Worm (Caenorhabditis elegans): ENCODE data around the gene dao-3.

Gene dao-3

ce11 chrX:8054478-8054877, 31.9 kb downstream of the dao-3 start:
- TF ChIP-seq dao-5 (tag; optimal IDR thresholded peaks at IDR 0.05) (no peak), W03F9.2 (tag; optimal IDR thresholded peaks at IDR 0.05) (no peak), him-1 (tag; optimal IDR thresholded peaks at IDR 0.05) (no peak)

ce11 chrX:8053008-8053441, 33.3 kb downstream of the dao-3 start:
- TF ChIP-seq W03F9.2 (tag; optimal IDR thresholded peaks at IDR 0.05), result no peak
- no peak for TF ChIP-seq dao-5 (tag; optimal IDR thresholded peaks at IDR 0.05)
- no peak for TF ChIP-seq him-1 (tag; optimal IDR thresholded peaks at IDR 0.05)

DNA sequence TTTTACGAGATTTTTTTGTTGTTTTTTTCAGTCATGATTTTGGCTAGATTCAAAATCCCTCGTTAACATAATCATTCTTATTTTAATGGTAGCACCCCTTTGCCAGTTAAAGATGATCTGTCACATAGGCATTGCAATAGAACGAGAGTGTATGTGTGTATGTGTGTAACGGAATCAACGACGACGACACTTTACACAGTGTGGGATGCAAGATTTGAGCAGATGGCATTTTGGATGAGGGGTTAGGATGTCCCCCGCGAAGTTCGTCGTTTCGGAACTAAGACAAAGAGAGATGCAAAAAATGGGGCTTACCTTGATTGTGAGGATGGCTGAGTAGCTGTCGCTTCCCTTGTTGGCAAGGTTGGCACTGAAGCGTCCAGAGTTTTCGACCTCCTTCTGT, 34.3 kb downstream of the dao-3 start:
- TF ChIP-seq W03F9.2 (tag; optimal IDR thresholded peaks at IDR 0.05), result no peak
- TF ChIP-seq him-1 (tag; optimal IDR thresholded peaks at IDR 0.05), result no peak
- TF ChIP-seq dao-5 (tag; optimal IDR thresholded peaks at IDR 0.05), result no peak

ce11 chrX:8048637-8049036, 37.7 kb downstream of the dao-3 start:
- no peak for TF ChIP-seq him-1 (tag; optimal IDR thresholded peaks at IDR 0.05)
- TF ChIP-seq dao-5 (tag; optimal IDR thresholded peaks at IDR 0.05), result no peak
- TF ChIP-seq W03F9.2 (tag; optimal IDR thresholded peaks at IDR 0.05), result no peak

- no peak for TF ChIP-seq him-1 (tag; optimal IDR thresholded peaks at IDR 0.05)
- TF ChIP-seq dao-5 (tag; optimal IDR thresholded peaks at IDR 0.05), result no peak
- TF ChIP-seq W03F9.2 (tag; optimal IDR thresholded peaks at IDR 0.05), result no peak
These were observed 41.2 kb downstream of the dao-3 start, which contains the start of gene C18A11.4 for ce11 chrX:8045152-8045551. TSS of gene C18A11.4 (plus strand) at chrX:8045518.

- no peak for TF ChIP-seq him-1 (tag; optimal IDR thresholded peaks at IDR 0.05)
- no peak for TF ChIP-seq W03F9.2 (tag; optimal IDR thresholded peaks at IDR 0.05)
- TF ChIP-seq dao-5 (tag; optimal IDR thresholded peaks at IDR 0.05), result no peak
These were observed 45.4 kb downstream of the dao-3 start, which contains the start of gene xol-1 for ce11 chrX:8040967-8041366. TSS of gene xol-1 (plus strand) at chrX:8041313.

DNA sequence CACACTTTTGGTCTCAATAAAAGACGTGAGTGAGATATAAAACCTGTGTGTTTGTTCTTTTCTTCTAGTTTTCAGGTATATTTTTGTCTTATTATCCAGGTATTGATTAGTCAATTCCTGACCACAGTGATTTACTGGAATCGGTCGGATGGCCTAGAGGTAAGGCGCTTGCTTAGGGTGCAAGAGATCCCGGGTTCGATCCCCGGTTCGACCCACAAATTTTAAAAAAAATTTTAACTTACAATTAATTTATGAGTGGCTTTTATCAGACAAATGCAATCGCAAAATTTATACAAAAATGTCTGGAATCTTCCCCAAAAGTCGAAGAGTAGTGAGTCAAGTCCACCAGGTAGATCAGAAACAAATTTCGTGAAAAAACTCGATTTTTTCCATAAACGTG, 49.0 kb downstream of the dao-3 start:
- TF ChIP-seq W03F9.2 (tag; optimal IDR thresholded peaks at IDR 0.05) (no peak), him-1 (tag; optimal IDR thresholded peaks at IDR 0.05) (no peak), dao-5 (tag; optimal IDR thresholded peaks at IDR 0.05) (no peak)

DNA sequence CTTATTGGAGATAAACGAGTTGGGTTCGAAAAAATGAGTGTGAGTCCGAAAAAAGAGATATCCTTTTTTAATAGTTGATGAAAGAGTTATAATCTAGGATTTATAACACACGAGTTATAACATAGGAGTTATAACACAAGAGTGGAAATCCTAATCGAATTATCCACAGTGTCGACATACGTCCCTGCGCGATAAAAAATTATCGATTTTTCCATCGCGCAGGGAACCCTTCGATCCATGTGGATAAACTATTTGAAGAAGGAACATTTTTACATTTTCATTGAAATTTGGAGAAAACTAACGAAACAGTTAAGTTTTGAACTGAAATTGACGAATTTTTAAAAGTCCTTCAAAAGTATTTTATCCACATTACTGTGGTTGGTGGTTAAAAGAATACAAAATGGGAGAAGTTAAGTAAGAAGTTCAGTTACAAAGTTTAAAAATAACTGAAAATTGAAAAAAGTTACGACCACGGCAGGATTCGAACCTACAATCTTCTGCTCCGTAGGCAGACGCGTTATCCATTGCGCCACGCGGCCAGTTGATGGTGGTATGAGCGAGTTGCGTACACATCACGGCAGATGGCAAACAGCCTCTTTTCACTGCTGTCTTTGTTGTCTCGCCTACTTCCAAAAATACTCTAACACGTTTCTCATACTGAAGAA, 50.0 kb downstream of the dao-3 start:
- TF ChIP-seq dao-5 (tag; optimal IDR thresholded peaks at IDR 0.05) (peak; percentile 88), him-1 (tag; optimal IDR thresholded peaks at IDR 0.05) (peak; percentile 99), W03F9.2 (tag; optimal IDR thresholded peaks at IDR 0.05) (peak; percentile 97)

All from whole organism, L4/young adult.